Fruit fly (Drosophila melanogaster) whole organism, prepupa: ENCODE measurements around the gene CG10591.

Source experiments
- CG7368 ChIP-seq: fragments of 200-800 bp; sonication (Bioruptor generic); optimal IDR thresholded peaks from 3 replicates; lab custom pipeline; 2016; ENCODE audit warnings: missing biosample characterization, missing genetic modification characterization
- CG8632 ChIP-seq: fragments of 200-800 bp; sonication (Bioruptor generic); optimal IDR thresholded peaks from 3 replicates; lab custom pipeline; 2016; ENCODE audit warnings: missing biosample characterization, missing genetic modification characterization
- Hr38 ChIP-seq: sonication (Bioruptor generic); optimal IDR thresholded peaks from 2 replicates; lab custom pipeline; 2016; ENCODE audit warnings: missing biosample characterization, missing genetic modification characterization
- Hr39 ChIP-seq: fragments of 200-800 bp; sonication (Bioruptor generic); optimal IDR thresholded peaks from 2 replicates; lab custom pipeline; 2016; ENCODE audit warnings: missing biosample characterization, missing genetic modification characterization
- OdsH ChIP-seq: fragments of 200-800 bp; sonication (Bioruptor generic); optimal IDR thresholded peaks from 3 replicates; lab custom pipeline; 2016; ENCODE audit warnings: missing biosample characterization, missing genetic modification characterization
- topi ChIP-seq: fragments of 200-800 bp; sonication (Bioruptor generic); optimal IDR thresholded peaks from 3 replicates; lab custom pipeline; 2016; ENCODE audit warnings: missing biosample characterization, missing genetic modification characterization
- vri ChIP-seq: fragments of 200-800 bp; sonication (Bioruptor generic); optimal IDR thresholded peaks from 3 replicates; lab custom pipeline; 2016; ENCODE audit warnings: missing biosample characterization, mild to moderate bottlenecking, missing genetic modification characterization

dm6 chr3L:5640689-5641088 is 41.2 kb upstream of the CG10591 start:
- no peak for TF ChIP-seq CG7368
- no peak for TF ChIP-seq vri (GFP tag; lab: Kevin White, UChicago)
- no peak for TF ChIP-seq Hr39 (GFP tag; lab: Kevin White, UChicago)
- TF ChIP-seq OdsH (GFP tag; lab: Kevin White, UChicago), result no peak
- no peak for TF ChIP-seq CG8632
- TF ChIP-seq Hr38 (GFP tag; lab: Kevin White, UChicago), result no peak
- TF ChIP-seq topi (GFP tag; lab: Kevin White, UChicago), result no peak
